Worm (Caenorhabditis elegans) whole organism, L4 larva: ENCODE results near the gene cho-1.

ENCODE experiments used
- F10B5.3 ChIP-seq: sonication (generic microtip); optimal IDR thresholded peaks from 2 replicates; lab custom pipeline; 2016; ENCODE audit warnings: mild to moderate bottlenecking, missing genetic modification characterization, missing compliant biosample characterization
- F37D6.2 ChIP-seq: sonication (generic microtip); optimal IDR thresholded peaks from 2 replicates; lab custom pipeline; 2016; ENCODE audit warnings: mild to moderate bottlenecking, missing genetic modification characterization, missing compliant biosample characterization
- F49E8.2 ChIP-seq: sonication (generic microtip); optimal IDR thresholded peaks from 2 replicates; lab custom pipeline; 2016; ENCODE audit warnings: missing compliant biosample characterization, mild to moderate bottlenecking, missing genetic modification characterization, borderline replicate concordance
- R02D3.7 ChIP-seq: fragments of 150-350 bp; sonication (generic microtip); optimal IDR thresholded peaks from 3 replicates; lab custom pipeline; 2014; ENCODE audit warnings: missing biosample characterization, missing genetic modification characterization
- T26A8.4 ChIP-seq: fragments of 200-800 bp; sonication (Bioruptor generic); IDR thresholded peaks from 2 replicates; pipeline ENCODE4 v1.3.6; 2022; ENCODE audit warnings: missing genetic modification characterization, missing compliant biosample characterization
- Y105C5A.15 ChIP-seq: fragments of 200-800 bp; sonication (Bioruptor generic); IDR thresholded peaks from 2 replicates; pipeline ENCODE4 v1.3.6; 2022; ENCODE audit warnings: missing genetic modification characterization, missing compliant biosample characterization
- Y48G9A.11 ChIP-seq: fragments of 200-800 bp; sonication (Bioruptor generic); IDR thresholded peaks from 2 replicates; pipeline ENCODE4 v1.3.6; 2022; ENCODE audit warnings: missing genetic modification reagents, missing genetic modification characterization, missing compliant biosample characterization
- aha-1 ChIP-seq: fragments of 150-350 bp; peaks from one replicate; lab custom pipeline; 2014; ENCODE audit warnings: missing biosample characterization, missing genetic modification characterization
- aly-2 ChIP-seq: sonication (generic microtip); optimal IDR thresholded peaks from 2 replicates; lab custom pipeline; 2018; ENCODE audit warnings: missing biosample characterization, missing genetic modification characterization
- ama-1 ChIP-seq: fragments of 150-350 bp; optimal IDR thresholded peaks from 2 replicates; lab custom pipeline; 2014; ENCODE audit warnings: inconsistent platforms, mixed read lengths
- arid-1 ChIP-seq: fragments of 200-800 bp; sonication (Bioruptor generic); conservative IDR thresholded peaks from 2 replicates; pipeline ENCODE4 v1.3.6; 2022; ENCODE audit warnings: missing genetic modification reagents, missing genetic modification characterization, missing compliant biosample characterization
- ceh-44 ChIP-seq: fragments of 200-800 bp; sonication (Bioruptor generic); IDR thresholded peaks from 2 replicates; pipeline ENCODE4 v1.3.6; 2022; ENCODE audit warnings: missing genetic modification reagents, missing genetic modification characterization, missing compliant biosample characterization
- ctbp-1 ChIP-seq: fragments of 200-800 bp; sonication (Bioruptor generic); IDR thresholded peaks from 2 replicates; pipeline ENCODE4 v1.3.6; 2022; ENCODE audit warnings: missing genetic modification reagents, missing genetic modification characterization, missing compliant biosample characterization
- daf-12 ChIP-seq: fragments of 150-350 bp; optimal IDR thresholded peaks from 2 replicates; lab custom pipeline; 2014; ENCODE audit warnings: missing biosample characterization, missing genetic modification reagents, missing genetic modification characterization
- dmd-8 ChIP-seq: fragments of 200-800 bp; sonication (Bioruptor generic); IDR thresholded peaks from 2 replicates; pipeline ENCODE4 v1.3.6; 2022; ENCODE audit warnings: missing genetic modification characterization, missing compliant biosample characterization
- egl-43 ChIP-seq: fragments of 200-800 bp; sonication (Bioruptor generic); IDR thresholded peaks from 2 replicates; pipeline ENCODE4 v1.3.6; 2022; ENCODE audit warnings: missing genetic modification reagents, missing genetic modification characterization, missing compliant biosample characterization
- fkh-10 ChIP-seq: fragments of 150-350 bp; optimal IDR thresholded peaks from 2 replicates; lab custom pipeline; 2014; ENCODE audit warnings: missing biosample characterization, missing genetic modification reagents, missing genetic modification characterization
- jun-1 ChIP-seq: fragments of 150-350 bp; optimal IDR thresholded peaks from 2 replicates; lab custom pipeline; 2014; ENCODE audit warnings: missing biosample characterization, missing genetic modification reagents, missing genetic modification characterization
- lim-7 ChIP-seq: fragments of 200-800 bp; sonication (Bioruptor generic); IDR thresholded peaks from 2 replicates; pipeline ENCODE4 v1.3.6; 2022; ENCODE audit warnings: missing genetic modification characterization, missing compliant biosample characterization
- lin-1 ChIP-seq: fragments of 200-800 bp; sonication (Bioruptor generic); IDR thresholded peaks from 2 replicates; pipeline ENCODE4 v1.3.6; 2022; ENCODE audit warnings: missing genetic modification reagents, missing genetic modification characterization, missing compliant biosample characterization
- lin-38 ChIP-seq: fragments of 200-800 bp; sonication (Bioruptor generic); IDR thresholded peaks from 2 replicates; pipeline ENCODE4 v1.3.6; 2022; ENCODE audit warnings: missing genetic modification reagents, missing genetic modification characterization, missing compliant biosample characterization
- mdt-29 ChIP-seq: fragments of 200-800 bp; sonication (Bioruptor generic); IDR thresholded peaks from 2 replicates; pipeline ENCODE4 v1.3.6; 2022; ENCODE audit warnings: missing genetic modification reagents, missing genetic modification characterization, missing compliant biosample characterization
- mes-2 ChIP-seq: sonication (generic microtip); optimal IDR thresholded peaks from 2 replicates; lab custom pipeline; 2016; ENCODE audit warnings: missing genotype, mild to moderate bottlenecking, missing genetic modification characterization, missing compliant biosample characterization; ENCODE audit not compliant: poor library complexity, severe bottlenecking
- mxl-3 ChIP-seq: fragments of 200-800 bp; sonication (Bioruptor generic); optimal IDR thresholded peaks from 2 replicates; lab custom pipeline; 2018; ENCODE audit warnings: mild to moderate bottlenecking, missing genetic modification characterization, missing compliant biosample characterization
- nhr-42 ChIP-seq: fragments of 200-800 bp; sonication (Bioruptor generic); IDR thresholded peaks from 2 replicates; pipeline ENCODE4 v1.3.6; 2022; ENCODE audit warnings: missing genetic modification characterization, missing compliant biosample characterization
- nhr-48 ChIP-seq: sonication (generic microtip); optimal IDR thresholded peaks from 2 replicates; lab custom pipeline; 2016; ENCODE audit warnings: mild to moderate bottlenecking, missing genetic modification characterization, missing compliant biosample characterization
- php-3 ChIP-seq: fragments of 200-800 bp; sonication (Bioruptor generic); IDR thresholded peaks from 2 replicates; pipeline ENCODE4 v1.3.6; 2022; ENCODE audit warnings: missing genetic modification reagents, missing genetic modification characterization, missing compliant biosample characterization
- pqm-1 ChIP-seq: sonication (generic microtip); optimal IDR thresholded peaks from 2 replicates; lab custom pipeline; 2017; ENCODE audit warnings: missing biosample characterization, missing genetic modification characterization
- rbr-2 ChIP-seq: sonication (generic microtip); optimal IDR thresholded peaks from 2 replicates; lab custom pipeline; 2016; ENCODE audit warnings: missing genotype, missing genetic modification characterization, missing compliant biosample characterization
- sdz-12 ChIP-seq: fragments of 200-800 bp; sonication (Bioruptor generic); optimal IDR thresholded peaks from 2 replicates; lab custom pipeline; 2018; ENCODE audit warnings: mild to moderate bottlenecking, missing genetic modification characterization, missing compliant biosample characterization
- zfp-2 ChIP-seq: sonication (generic microtip); optimal IDR thresholded peaks from 2 replicates; lab custom pipeline; 2016; ENCODE audit warnings: mild to moderate bottlenecking, missing genetic modification characterization, missing compliant biosample characterization
- zfp-3 ChIP-seq: fragments of 200-800 bp; sonication (Bioruptor generic); conservative IDR thresholded peaks from 2 replicates; pipeline ENCODE4 v1.3.6; 2022; ENCODE audit warnings: missing genetic modification reagents, missing genetic modification characterization, missing compliant biosample characterization
- ztf-11 ChIP-seq: fragments of 150-350 bp; optimal IDR thresholded peaks from 2 replicates; lab custom pipeline; 2014; ENCODE audit warnings: missing biosample characterization, missing genetic modification characterization

The cho-1 gene

ce11 chrIV:13250243-13250642 is 35.9 kb upstream of the cho-1 start:
- TF ChIP-seq zfp-3 (GFP tag; lab: Robert Waterston, UW), result peak; percentile 81; the same call in 1 of the 2 replicates
- no peak for TF ChIP-seq ztf-11 (tag; lab: Kevin White, UChicago)
- no peak for TF ChIP-seq pqm-1 (tag; lab: Kevin White, UChicago)
- 0 out of 2 replicates have a peak, but pooled peaks have one; percentile 9 for TF ChIP-seq lim-7 (GFP tag; lab: Robert Waterston, UW)
- peak; percentile 8 for TF ChIP-seq mes-2
- TF ChIP-seq F49E8.2, result no peak
- peak; percentile 43; the same call in 1 of the 2 replicates for TF ChIP-seq mdt-29 (GFP tag; lab: Robert Waterston, UW)
- no peak for TF ChIP-seq nhr-42
- TF ChIP-seq sdz-12 (GFP tag; lab: Kevin White, UChicago), result no peak
- TF ChIP-seq zfp-2 (tag; lab: Kevin White, UChicago), result no peak
- TF ChIP-seq dmd-8 (GFP tag; lab: Robert Waterston, UW), result no peak
- no peak for TF ChIP-seq ama-1 (lab: Kevin White, UChicago)
- no peak for TF ChIP-seq F37D6.2 (tag; lab: Kevin White, UChicago)
- TF ChIP-seq F10B5.3 (tag; lab: Kevin White, UChicago), result no peak
- no peak for TF ChIP-seq lin-1
- no peak for TF ChIP-seq rbr-2 (tag; lab: Kevin White, UChicago)
- no peak for TF ChIP-seq arid-1 (GFP tag; lab: Robert Waterston, UW)
- TF ChIP-seq T26A8.4 (GFP tag; lab: Robert Waterston, UW), result 0 out of 2 replicates have a peak, but pooled peaks have one; percentile 14
- no peak for TF ChIP-seq jun-1 (tag; lab: Kevin White, UChicago)
- TF ChIP-seq daf-12 (tag; lab: Kevin White, UChicago), result no peak
- TF ChIP-seq php-3 (GFP tag; lab: Robert Waterston, UW), result no peak
- TF ChIP-seq mxl-3 (GFP tag; lab: Kevin White, UChicago), result no peak

ce11 chrIV:13247780-13248179 is 33.4 kb upstream of the cho-1 start:
- TF ChIP-seq lin-38 (GFP tag; lab: Robert Waterston, UW), result 0 out of 2 replicates have a peak, but pooled peaks have one; percentile 29
- peak; percentile 21 for TF ChIP-seq aha-1
- TF ChIP-seq nhr-48 (tag; lab: Kevin White, UChicago), result no peak

ce11 chrIV:13246961-13247360 is 32.6 kb upstream of the cho-1 start, which contains the start of gene JC8.7:
JC8.7 (plus strand) TSS chrIV:13247261.
- no peak for TF ChIP-seq R02D3.7 (tag; lab: Kevin White, UChicago)
- peak; percentile 45 for TF ChIP-seq aha-1
- TF ChIP-seq fkh-10 (GFP tag; lab: Kevin White, UChicago), result no peak
- TF ChIP-seq Y48G9A.11 (GFP tag; lab: Robert Waterston, UW), result no peak
- TF ChIP-seq Y105C5A.15 (GFP tag; lab: Robert Waterston, UW), result no peak
- no peak for TF ChIP-seq ceh-44 (GFP tag; lab: Robert Waterston, UW)

- TF ChIP-seq ctbp-1 (GFP tag; lab: Robert Waterston, UW) (no peak), egl-43 (no peak)
Observed at ce11 chrIV:13244024-13244423, 29.7 kb upstream of the cho-1 start, which contains the start of gene cox-11. cox-11 (plus strand) TSS chrIV:13244324.

ce11 chrIV:13243375-13243774 is 29.0 kb upstream of the cho-1 start, which contains the start of gene JC8.4:
JC8.4 (plus strand) TSS chrIV:13243675.
- TF ChIP-seq aly-2, result no peak
- peak; percentile 50 for TF ChIP-seq lin-38 (GFP tag; lab: Robert Waterston, UW)
